Worm (Caenorhabditis elegans) whole organism, L3 larva: ENCODE data around the gene B0244.9.

Experiments
- R02D3.7 ChIP-seq: fragments of 150-350 bp; optimal IDR thresholded peaks from 2 replicates; lab custom pipeline; 2014; ENCODE audit warnings: missing biosample characterization, missing genetic modification characterization
- ZK546.5 ChIP-seq: sonication (generic microtip); optimal IDR thresholded peaks from 2 replicates; lab custom pipeline; 2017; ENCODE audit warnings: missing biosample characterization, missing genetic modification characterization
- aly-2 ChIP-seq: fragments of 150-350 bp; optimal IDR thresholded peaks from 2 replicates; lab custom pipeline; 2014; ENCODE audit warnings: missing biosample characterization, missing genetic modification characterization
- ama-1 ChIP-seq: fragments of 150-350 bp; optimal IDR thresholded peaks from 2 replicates; lab custom pipeline; 2018
- ceh-16 ChIP-seq: sonication (generic microtip); optimal IDR thresholded peaks from 2 replicates; lab custom pipeline; 2017; ENCODE audit warnings: missing biosample characterization, missing genetic modification characterization
- ceh-28 ChIP-seq: fragments of 150-350 bp; optimal IDR thresholded peaks from 2 replicates; lab custom pipeline; 2014; ENCODE audit warnings: missing biosample characterization, missing genetic modification reagents, missing genetic modification characterization
- ceh-82 ChIP-seq: fragments of 150-350 bp; optimal IDR thresholded peaks from 2 replicates; lab custom pipeline; 2014; ENCODE audit warnings: missing biosample characterization, missing genetic modification characterization
- ceh-9 ChIP-seq: sonication (generic microtip); optimal IDR thresholded peaks from 2 replicates; lab custom pipeline; 2018; ENCODE audit warnings: missing biosample characterization, missing genetic modification characterization
- daf-12 ChIP-seq: fragments of 150-350 bp; optimal IDR thresholded peaks from 2 replicates; lab custom pipeline; 2014; ENCODE audit warnings: missing biosample characterization, missing genetic modification reagents, missing genetic modification characterization
- egl-27 ChIP-seq: sonication (generic microtip); optimal IDR thresholded peaks from 4 replicates; lab custom pipeline; 2017; ENCODE audit warnings: missing biosample characterization, missing genetic modification reagents, missing genetic modification characterization
- egl-5 ChIP-seq: fragments of 150-350 bp; optimal IDR thresholded peaks from 2 replicates; lab custom pipeline; 2017; ENCODE audit warnings: missing biosample characterization, missing genetic modification reagents, missing genetic modification characterization, inconsistent platforms
- elt-2 ChIP-seq: sonication (generic microtip); optimal IDR thresholded peaks from 2 replicates; lab custom pipeline; 2016; ENCODE audit warnings: missing genetic modification reagents, mild to moderate bottlenecking, missing genetic modification characterization, missing compliant biosample characterization
- elt-3 ChIP-seq, 3 experiments: fragments of 150-350 bp in 1 of 3; sonication (generic microtip) in 2 of 3; optimal IDR thresholded peaks; 2 replicates in 2 of 3; 4 replicates in 1 of 3; lab custom pipeline; 2014 to 2017; ENCODE audit warnings: missing biosample characterization in 3 of 3, missing genetic modification characterization in 3 of 3
- fkh-10 ChIP-seq: sonication (generic microtip); optimal IDR thresholded peaks from 2 replicates; lab custom pipeline; 2017; ENCODE audit warnings: missing biosample characterization, missing genetic modification reagents, missing genetic modification characterization
- fkh-2 ChIP-seq: fragments of 150-350 bp; optimal IDR thresholded peaks from 2 replicates; lab custom pipeline; 2014; ENCODE audit warnings: missing biosample characterization, missing genetic modification reagents, missing genetic modification characterization
- fos-1 ChIP-seq: fragments of 150-350 bp; optimal IDR thresholded peaks from 2 replicates; lab custom pipeline; 2014; ENCODE audit warnings: missing biosample characterization, missing genetic modification characterization
- hmg-11 ChIP-seq: sonication (generic microtip); optimal IDR thresholded peaks from 2 replicates; lab custom pipeline; 2016; ENCODE audit warnings: missing genetic modification characterization, missing compliant biosample characterization
- jun-1 ChIP-seq: fragments of 150-350 bp; optimal IDR thresholded peaks from 2 replicates; lab custom pipeline; 2014; ENCODE audit warnings: missing biosample characterization, missing genetic modification reagents, missing genetic modification characterization
- lin-15B ChIP-seq: fragments of 150-350 bp; optimal IDR thresholded peaks from 2 replicates; lab custom pipeline; 2014; ENCODE audit warnings: missing biosample characterization, missing genetic modification characterization
- lsy-12 ChIP-seq: sonication (generic microtip); optimal IDR thresholded peaks from 2 replicates; lab custom pipeline; 2016; ENCODE audit warnings: mild to moderate bottlenecking, missing genetic modification characterization, missing compliant biosample characterization
- mml-1 ChIP-seq: fragments of 150-350 bp; sonication (generic microtip); optimal IDR thresholded peaks from 3 replicates; lab custom pipeline; 2014; ENCODE audit warnings: missing biosample characterization, missing genetic modification characterization
- nfya-1 ChIP-seq: sonication (generic microtip); optimal IDR thresholded peaks from 2 replicates; lab custom pipeline; 2017; ENCODE audit warnings: missing genetic modification characterization, mild to moderate bottlenecking, missing compliant biosample characterization, antibody characterized with exemption, moderate library complexity; ENCODE audit not compliant: insufficient read depth
- nhr-11 ChIP-seq: fragments of 150-350 bp; optimal IDR thresholded peaks from 2 replicates; lab custom pipeline; 2014; ENCODE audit warnings: missing biosample characterization, missing genetic modification characterization
- nhr-12 ChIP-seq: fragments of 150-350 bp; optimal IDR thresholded peaks from 2 replicates; lab custom pipeline; 2014; ENCODE audit warnings: missing biosample characterization, missing genetic modification characterization
- nhr-237 ChIP-seq: fragments of 150-350 bp; optimal IDR thresholded peaks from 2 replicates; lab custom pipeline; 2014; ENCODE audit warnings: missing biosample characterization, missing genetic modification characterization
- nhr-25 ChIP-seq: sonication (generic microtip); optimal IDR thresholded peaks from 2 replicates; lab custom pipeline; 2017; ENCODE audit warnings: missing biosample characterization, missing genetic modification characterization
- nhr-43 ChIP-seq: sonication (generic microtip); optimal IDR thresholded peaks from 2 replicates; lab custom pipeline; 2016; ENCODE audit warnings: mild to moderate bottlenecking, missing genetic modification characterization, missing compliant biosample characterization; ENCODE audit not compliant: poor library complexity, severe bottlenecking
- nhr-67 ChIP-seq: fragments of 150-350 bp; optimal IDR thresholded peaks from 2 replicates; lab custom pipeline; 2014; ENCODE audit warnings: missing biosample characterization, missing genetic modification characterization
- nhr-76 ChIP-seq: fragments of 150-350 bp; sonication (generic microtip); optimal IDR thresholded peaks from 5 replicates; lab custom pipeline; 2014; ENCODE audit warnings: missing biosample characterization, missing genetic modification characterization
- nhr-77 ChIP-seq: fragments of 150-350 bp; optimal IDR thresholded peaks from 2 replicates; lab custom pipeline; 2014; ENCODE audit warnings: missing biosample characterization, missing genetic modification characterization
- pha-4 ChIP-seq: fragments of 150-350 bp; optimal IDR thresholded peaks from 2 replicates; lab custom pipeline; 2014; ENCODE audit warnings: missing biosample characterization, missing genetic modification reagents, missing genetic modification characterization
- pqm-1 ChIP-seq: fragments of 150-350 bp; optimal IDR thresholded peaks from 2 replicates; lab custom pipeline; 2017; ENCODE audit warnings: missing biosample characterization, missing genetic modification characterization, inconsistent platforms
- sea-2 ChIP-seq: fragments of 150-350 bp; sonication (generic microtip); optimal IDR thresholded peaks from 4 replicates; lab custom pipeline; 2014; ENCODE audit warnings: missing biosample characterization, missing genetic modification reagents, missing genetic modification characterization
- skn-1 ChIP-seq: fragments of 150-350 bp; optimal IDR thresholded peaks from 2 replicates; lab custom pipeline; 2014; ENCODE audit warnings: missing biosample characterization, missing genetic modification characterization
- snpc-4 ChIP-seq: fragments of 150-350 bp; optimal IDR thresholded peaks from 2 replicates; lab custom pipeline; 2014; ENCODE audit warnings: missing biosample characterization, missing genetic modification characterization
- tbx-2 ChIP-seq: sonication (generic microtip); optimal IDR thresholded peaks from 2 replicates; lab custom pipeline; 2016; ENCODE audit warnings: mild to moderate bottlenecking, missing genetic modification characterization, missing compliant biosample characterization
- unc-39 ChIP-seq: sonication (generic microtip); optimal IDR thresholded peaks from 4 replicates; lab custom pipeline; 2017; ENCODE audit warnings: missing biosample characterization, missing genetic modification characterization
- unc-62 ChIP-seq: fragments of 150-350 bp; sonication (generic microtip); optimal IDR thresholded peaks from 4 replicates; lab custom pipeline; 2014; ENCODE audit warnings: missing biosample characterization, missing genetic modification reagents, missing genetic modification characterization
- zag-1 ChIP-seq: fragments of 150-350 bp; optimal IDR thresholded peaks from 2 replicates; lab custom pipeline; 2014; ENCODE audit warnings: missing biosample characterization, missing genetic modification characterization
- ztf-11 ChIP-seq: fragments of 150-350 bp; optimal IDR thresholded peaks from 2 replicates; lab custom pipeline; 2014; ENCODE audit warnings: missing biosample characterization, missing genetic modification characterization

The B0244.9 gene

DNA sequence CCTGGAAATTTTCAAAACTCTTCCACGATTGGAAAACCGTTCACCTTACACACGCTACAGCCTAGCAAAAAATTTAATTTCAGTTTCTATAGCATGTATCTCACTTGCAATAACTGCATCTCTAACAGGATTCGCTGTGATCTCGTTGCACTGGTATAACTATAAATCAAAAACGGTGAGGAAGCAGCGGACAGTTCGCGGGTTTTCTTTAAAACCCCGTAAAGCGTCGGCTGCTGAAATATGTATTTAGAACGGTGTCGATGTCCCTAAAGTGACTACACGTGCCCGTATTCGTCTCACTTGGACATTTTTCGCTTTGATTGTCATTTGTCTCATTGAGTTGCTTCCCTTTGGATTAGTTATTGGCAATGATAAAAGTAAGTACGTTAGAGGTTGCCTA is 3.5 kb upstream of the B0244.9 start:
- no peak for TF ChIP-seq ceh-28
- TF ChIP-seq ceh-16 (tag; lab: Kevin White, UChicago), result no peak
- no peak for TF ChIP-seq mml-1 (tag; lab: Kevin White, UChicago)
- no peak for TF ChIP-seq ztf-11 (tag; lab: Kevin White, UChicago)
- no peak for TF ChIP-seq unc-39
- no peak for TF ChIP-seq elt-2
- TF ChIP-seq pha-4, result no peak
- TF ChIP-seq egl-27 (tag; lab: Kevin White, UChicago), result no peak
- TF ChIP-seq snpc-4 (tag; lab: Kevin White, UChicago), result no peak
- TF ChIP-seq zag-1 (tag; lab: Kevin White, UChicago), result no peak

DNA sequence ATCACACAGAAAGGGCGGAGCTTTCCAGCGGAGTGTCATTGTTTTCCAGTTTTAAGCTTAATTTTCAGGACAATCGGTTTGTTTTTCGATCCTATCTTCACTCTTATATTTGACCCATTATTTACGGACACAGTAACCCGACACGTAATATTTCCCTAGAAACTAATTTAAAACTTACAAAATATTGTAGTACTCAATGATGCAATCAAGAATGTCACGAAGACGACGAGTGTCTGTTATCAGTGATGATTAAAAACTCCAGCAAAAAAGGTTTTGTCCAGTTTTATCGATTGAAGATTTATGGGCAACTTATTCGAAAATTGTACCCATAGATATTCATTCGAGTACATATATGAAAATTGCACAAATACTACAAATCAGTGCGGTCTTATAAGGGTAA is 2.1 kb upstream of the B0244.9 start, which contains the start of gene B0244.17:
TSS of gene B0244.17 (plus strand) at position 301 of the 400 bp plus-strand sequence.
- no peak for TF ChIP-seq tbx-2 (tag; lab: Kevin White, UChicago)
- TF ChIP-seq elt-2, result peak; percentile 26

DNA sequence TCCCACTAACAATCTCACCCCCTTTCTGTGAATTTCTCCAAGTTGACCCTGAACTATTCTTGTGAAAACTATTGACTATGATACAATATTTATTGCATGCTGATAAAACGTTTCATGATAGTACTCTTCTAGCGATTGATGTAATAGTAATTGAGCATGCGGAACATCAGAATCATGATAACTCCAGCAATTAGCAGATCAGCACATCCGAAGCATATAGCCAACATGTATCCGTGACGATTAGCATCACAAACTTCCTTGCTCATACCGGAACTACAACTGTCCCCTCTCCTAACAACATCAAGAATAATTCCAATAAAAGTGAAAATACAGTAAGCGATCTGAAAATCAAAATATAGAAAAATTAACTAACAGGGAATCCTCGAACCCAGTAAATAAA is 789 bp downstream of the B0244.9 start:
- no peak for TF ChIP-seq ceh-82 (tag; lab: Kevin White, UChicago)
- no peak for TF ChIP-seq nhr-77 (tag; lab: Kevin White, UChicago)
- no peak for TF ChIP-seq ama-1 (lab: Kevin White, UChicago)

DNA sequence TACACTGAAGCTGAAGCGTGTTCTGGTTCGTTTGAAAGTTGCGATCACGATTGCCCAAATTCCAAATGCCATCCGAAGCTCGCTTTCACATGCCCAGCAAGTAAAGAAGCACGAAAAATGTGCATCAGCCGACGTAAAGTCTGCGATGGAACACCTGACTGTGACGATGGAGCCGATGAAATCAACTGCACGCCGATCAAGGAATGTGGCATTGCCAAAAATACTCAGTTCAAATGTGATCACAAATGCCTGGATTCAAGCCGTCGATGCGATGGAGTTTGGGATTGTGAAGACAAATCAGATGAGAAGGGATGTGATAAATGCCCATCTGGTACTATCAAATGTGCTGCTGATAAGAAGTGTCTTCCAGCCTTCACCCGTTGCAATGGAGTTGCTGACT is 1.5 kb downstream of the B0244.9 start:
- TF ChIP-seq unc-62 (GFP tag; lab: Kevin White, UChicago), result no peak
- TF ChIP-seq mml-1 (tag; lab: Kevin White, UChicago), result no peak

DNA sequence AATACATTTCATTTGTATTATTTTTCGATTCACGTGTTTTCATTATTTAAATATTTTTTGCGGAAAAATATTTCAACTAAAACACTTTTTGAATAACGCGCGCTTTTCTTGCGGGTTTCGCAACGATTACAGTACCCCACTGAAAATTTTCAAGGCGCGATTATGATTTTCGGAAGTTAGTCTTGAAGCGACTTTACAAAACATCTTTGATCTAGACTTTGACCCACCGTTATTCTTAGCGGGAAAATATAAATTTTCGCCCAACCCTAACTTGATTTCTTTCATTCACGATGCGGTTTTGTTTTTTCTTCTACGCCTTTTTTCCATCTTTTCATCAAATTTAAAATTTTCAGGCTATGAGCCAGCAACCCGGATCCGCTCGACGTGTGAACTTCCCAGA is 3.0 kb downstream of the B0244.9 start, which contains the start of gene egg-1:
TSS of gene egg-1 (plus strand) at position 354 of the 400 bp plus-strand sequence.
- no peak for TF ChIP-seq lsy-12 (tag; lab: Kevin White, UChicago)

DNA sequence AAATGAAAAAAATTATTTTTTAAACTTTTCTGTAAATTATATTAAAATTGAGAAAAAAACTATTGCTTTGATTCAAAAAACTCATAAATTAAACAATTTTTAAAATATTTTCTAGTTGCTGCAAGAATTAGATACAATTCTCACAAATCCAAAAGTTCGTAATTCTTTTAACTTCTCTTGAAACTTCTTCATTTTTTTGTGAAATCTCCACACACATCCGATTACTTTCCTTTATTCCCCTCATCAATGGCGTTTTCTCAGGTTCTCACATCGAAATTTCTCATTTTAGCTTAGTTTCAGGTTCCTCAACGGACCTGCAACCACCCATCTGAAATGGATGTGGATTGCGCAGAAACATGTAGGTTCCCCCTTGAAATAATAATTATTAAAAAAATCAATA is 8.3 kb downstream of the B0244.9 start, which contains the start of gene wrm-1:
TSS of gene wrm-1 (plus strand) at position 301 of the 400 bp plus-strand sequence.
- TF ChIP-seq nhr-11 (tag; lab: Kevin White, UChicago) (no peak), elt-3 (tag; optimal IDR thresholded peaks at IDR 0.05; lab: Kevin White, UChicago) (no peak), pha-4 (no peak), R02D3.7 (tag; lab: Kevin White, UChicago) (no peak), nhr-25 (tag; lab: Kevin White, UChicago) (no peak), fos-1 (no peak), ceh-9 (tag; lab: Kevin White, UChicago) (no peak), egl-27 (tag; lab: Kevin White, UChicago) (no peak), nhr-67 (tag; lab: Kevin White, UChicago) (no peak)

DNA sequence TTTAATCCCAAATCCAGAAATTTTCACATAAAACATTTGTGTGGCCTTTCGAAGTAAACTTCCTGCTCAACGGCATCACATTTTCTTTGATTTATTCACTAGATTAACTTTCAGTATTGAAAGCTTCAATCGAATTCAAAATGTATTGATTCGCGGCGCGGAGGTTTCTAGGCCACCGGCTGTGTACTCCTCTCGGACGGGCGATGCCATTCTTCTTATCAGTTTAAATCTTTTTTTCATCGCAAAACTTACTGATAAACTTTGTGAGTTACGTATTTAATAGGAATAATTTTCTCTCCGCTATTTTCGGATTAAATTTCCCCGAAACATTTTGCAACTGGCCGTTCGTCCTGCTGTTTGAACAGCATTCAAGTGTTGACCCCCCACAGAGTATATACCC is 8.9 kb downstream of the B0244.9 start:
- TF ChIP-seq mml-1 (tag; lab: Kevin White, UChicago) (no peak), nhr-12 (tag; lab: Kevin White, UChicago) (no peak), pha-4 (peak; percentile 54), fkh-10 (GFP tag; lab: Kevin White, UChicago) (no peak), ZK546.5 (tag; lab: Kevin White, UChicago) (no peak), nhr-43 (tag; lab: Kevin White, UChicago) (peak; percentile 90), nhr-25 (tag; lab: Kevin White, UChicago) (peak; percentile 24), unc-39 (no peak), skn-1 (tag; lab: Kevin White, UChicago) (no peak), fkh-2 (tag; lab: Kevin White, UChicago) (no peak), aly-2 (tag; lab: Kevin White, UChicago) (no peak), daf-12 (no peak), sea-2 (GFP tag; lab: Kevin White, UChicago) (no peak), ceh-28 (peak; percentile 79), jun-1 (tag; lab: Kevin White, UChicago) (peak; percentile 22), nhr-76 (tag; lab: Kevin White, UChicago) (no peak), ceh-9 (tag; lab: Kevin White, UChicago) (no peak), nfya-1 (tag; lab: Kevin White, UChicago) (no peak), unc-62 (GFP tag; lab: Kevin White, UChicago) (no peak), hmg-11 (tag; lab: Kevin White, UChicago) (peak; percentile 41), nhr-237 (tag; lab: Kevin White, UChicago) (no peak), nhr-67 (tag; lab: Kevin White, UChicago) (no peak), nhr-11 (tag; lab: Kevin White, UChicago) (no peak), lsy-12 (tag; lab: Kevin White, UChicago) (peak; percentile 83), pqm-1 (tag; lab: Kevin White, UChicago) (peak; percentile 87), fos-1 (no peak), ceh-16 (tag; lab: Kevin White, UChicago) (no peak), egl-5 (no peak), lin-15B (tag; lab: Kevin White, UChicago) (peak; percentile 52), elt-3 (tag; optimal IDR thresholded peaks at IDR 0.05; lab: Kevin White, UChicago) (no peak), ama-1 (lab: Kevin White, UChicago) (no peak)
